Worm (Caenorhabditis elegans) whole organism, L2 larva: ENCODE data around the gene chca-1.

Source experiments
- fos-1 ChIP-seq: fragments of 150-350 bp; optimal IDR thresholded peaks from 2 replicates; lab custom pipeline; 2014; ENCODE audit warnings: missing biosample characterization, missing genetic modification characterization
- nhr-12 ChIP-seq: fragments of 150-350 bp; optimal IDR thresholded peaks from 2 replicates; lab custom pipeline; 2014; ENCODE audit warnings: missing biosample characterization, missing genetic modification characterization
- nhr-23 ChIP-seq: fragments of 150-350 bp; optimal IDR thresholded peaks from 2 replicates; lab custom pipeline; 2014; ENCODE audit warnings: missing biosample characterization, missing genetic modification reagents, missing genetic modification characterization

ce11 chrIV:9680841-9681240 is 29.6 kb downstream of the chca-1 start, which contains the start of gene ins-8:
- TF ChIP-seq fos-1 (tag; lab: Kevin White, UChicago) (no peak), nhr-12 (tag; lab: Kevin White, UChicago) (no peak), nhr-23 (tag; lab: Kevin White, UChicago) (no peak)
